Worm (Caenorhabditis elegans) whole organism, early embryonic: ENCODE results near the gene ifta-2.

Experiments
- B0310.2 ChIP-seq: sonication (generic microtip); optimal IDR thresholded peaks from 2 replicates; lab custom pipeline; 2016; ENCODE audit warnings: mild to moderate bottlenecking, missing genetic modification characterization, missing compliant biosample characterization
- F13C5.2 ChIP-seq: sonication (generic microtip); optimal IDR thresholded peaks from 2 replicates; lab custom pipeline; 2017; ENCODE audit warnings: mild to moderate bottlenecking, missing genetic modification characterization, inconsistent platforms, missing compliant biosample characterization
- aly-1 ChIP-seq: sonication (generic microtip); optimal IDR thresholded peaks from 2 replicates; lab custom pipeline; 2016; ENCODE audit warnings: missing genetic modification characterization, missing compliant biosample characterization
- ama-1 ChIP-seq: fragments of 150-350 bp; optimal IDR thresholded peaks from 2 replicates; lab custom pipeline; 2014
- ceh-13 ChIP-seq: fragments of 200-800 bp; sonication (Bioruptor generic); optimal IDR thresholded peaks from 2 replicates; lab custom pipeline; 2018; ENCODE audit warnings: mild to moderate bottlenecking, missing genetic modification characterization, missing compliant biosample characterization
- ceh-36 ChIP-seq: sonication (generic microtip); optimal IDR thresholded peaks from 2 replicates; lab custom pipeline; 2016; ENCODE audit warnings: missing genetic modification characterization, inconsistent platforms, missing compliant biosample characterization
- ets-7 ChIP-seq: sonication (generic microtip); optimal IDR thresholded peaks from 2 replicates; lab custom pipeline; 2016; ENCODE audit warnings: missing genotype, missing genetic modification characterization, missing compliant biosample characterization
- flt-1 ChIP-seq: fragments of 200-800 bp; sonication (Bioruptor generic); IDR thresholded peaks from 2 replicates; pipeline ENCODE4 v1.3.6; 2022; ENCODE audit warnings: missing genetic modification characterization, missing compliant biosample characterization
- hmbx-1 ChIP-seq: sonication (generic microtip); optimal IDR thresholded peaks from 2 replicates; lab custom pipeline; 2016; ENCODE audit warnings: mild to moderate bottlenecking, missing genetic modification characterization, missing compliant biosample characterization
- hmg-4 ChIP-seq: fragments of 200-800 bp; sonication (Bioruptor generic); optimal IDR thresholded peaks from 2 replicates; lab custom pipeline; 2018; ENCODE audit warnings: mild to moderate bottlenecking, missing genetic modification characterization, missing compliant biosample characterization
- hnd-1 ChIP-seq: sonication (generic microtip); optimal IDR thresholded peaks from 2 replicates; lab custom pipeline; 2016; ENCODE audit warnings: missing genetic modification characterization, missing compliant biosample characterization
- pes-1 ChIP-seq: fragments of 200-800 bp; sonication (Bioruptor generic); IDR thresholded peaks from 2 replicates; pipeline ENCODE4 v1.3.6; 2022; ENCODE audit warnings: missing genetic modification reagents, missing genetic modification characterization, missing compliant biosample characterization
- scrt-1 ChIP-seq: fragments of 200-800 bp; sonication (Bioruptor generic); IDR thresholded peaks from 2 replicates; pipeline ENCODE4 v1.3.6; 2022; ENCODE audit warnings: missing genetic modification characterization, missing compliant biosample characterization
- sea-1 ChIP-seq: fragments of 200-800 bp; sonication (Bioruptor generic); conservative IDR thresholded peaks from 2 replicates; pipeline ENCODE4 v1.3.6; 2022; ENCODE audit warnings: missing genetic modification characterization, missing compliant biosample characterization
- tbx-11 ChIP-seq: fragments of 200-800 bp; sonication (Bioruptor generic); IDR thresholded peaks from 2 replicates; pipeline ENCODE4 v1.3.6; 2022; ENCODE audit warnings: missing genetic modification characterization, missing compliant biosample characterization
- tbx-37 ChIP-seq: fragments of 200-800 bp; sonication (Bioruptor generic); conservative IDR thresholded peaks from 2 replicates; pipeline ENCODE4 v1.3.6; 2022; ENCODE audit warnings: missing genetic modification reagents, missing genetic modification characterization, missing compliant biosample characterization
- tra-4 ChIP-seq: sonication (generic microtip); optimal IDR thresholded peaks from 2 replicates; lab custom pipeline; 2017; ENCODE audit warnings: missing genetic modification characterization, missing compliant biosample characterization

ifta-2 gene

ce11 chrIV:17301933-17302332 is at the start of gene ifta-2:
ifta-2 (minus strand) TSS chrIV:17302033.
- no peak for TF ChIP-seq B0310.2

ce11 chrIV:17351586-17351985 is 49.8 kb upstream of the ifta-2 start, which contains the start of gene clec-199:
clec-199 (plus strand) TSS chrIV:17351886.
- TF ChIP-seq B0310.2 (no peak), pes-1 (no peak), ama-1 (no peak), scrt-1 (GFP tag; lab: Robert Waterston, UW) (no peak), aly-1 (tag; lab: Kevin White, UChicago) (no peak), F13C5.2 (tag; lab: Kevin White, UChicago) (no peak), tbx-11 (no peak), ceh-36 (no peak), tra-4 (tag; lab: Kevin White, UChicago) (no peak), hmg-4 (GFP tag; lab: Kevin White, UChicago) (no peak)

DNA sequence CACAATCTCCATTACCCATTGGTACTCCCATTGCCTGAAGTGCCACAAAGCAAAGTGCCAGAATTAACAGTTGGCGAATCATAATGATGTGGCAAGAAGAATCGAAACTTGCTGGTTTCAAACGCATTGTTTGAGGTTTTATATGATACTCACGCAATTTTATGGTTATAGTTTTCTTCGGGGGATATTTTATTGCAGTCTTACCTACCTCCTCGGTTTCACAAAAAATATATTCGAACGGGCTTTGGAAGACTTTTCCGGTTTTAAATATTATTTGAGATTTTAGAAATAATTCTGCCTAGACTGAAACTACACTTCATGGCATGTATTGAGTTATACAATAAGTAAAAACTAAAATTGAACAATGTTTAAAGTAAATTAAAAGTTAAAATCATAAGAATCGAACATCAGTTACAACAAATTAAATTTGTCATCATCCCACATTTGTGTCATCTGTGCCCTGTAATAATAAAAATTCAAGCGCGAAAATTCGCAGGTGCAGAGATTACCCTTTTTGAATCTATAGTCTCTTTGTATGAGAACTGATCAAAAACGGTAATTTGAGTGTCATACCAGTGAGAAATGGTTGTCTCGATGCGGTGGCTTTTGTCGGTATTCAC is 44.9 kb upstream of the ifta-2 start, which contains the start of the genes clec-197 and clec-198:
Gene clec-197 (minus strand): TSS at position 101 of the 620 bp plus-strand sequence.
Gene clec-198 (plus strand): TSS at position 570 of the 620 bp plus-strand sequence.
- no peak for TF ChIP-seq ceh-13
- TF ChIP-seq tbx-11 = no peak
- TF ChIP-seq tra-4 (tag; lab: Kevin White, UChicago) = no peak
- no peak for TF ChIP-seq hmbx-1 (tag; lab: Kevin White, UChicago)
- no peak for TF ChIP-seq flt-1 (GFP tag; lab: Robert Waterston, UW)
- no peak for TF ChIP-seq scrt-1 (GFP tag; lab: Robert Waterston, UW)
- no peak for TF ChIP-seq sea-1 (GFP tag; lab: Robert Waterston, UW)
- no peak for TF ChIP-seq hmg-4 (GFP tag; lab: Kevin White, UChicago)
- TF ChIP-seq B0310.2 = no peak
- TF ChIP-seq pes-1 = no peak
- TF ChIP-seq ets-7 = no peak
- TF ChIP-seq tbx-37 = no peak
- TF ChIP-seq hnd-1 (tag; lab: Kevin White, UChicago) = no peak
- TF ChIP-seq aly-1 (tag; lab: Kevin White, UChicago) = no peak
- TF ChIP-seq ceh-36 = no peak
- no peak for TF ChIP-seq ama-1
- no peak for TF ChIP-seq F13C5.2 (tag; lab: Kevin White, UChicago)

DNA sequence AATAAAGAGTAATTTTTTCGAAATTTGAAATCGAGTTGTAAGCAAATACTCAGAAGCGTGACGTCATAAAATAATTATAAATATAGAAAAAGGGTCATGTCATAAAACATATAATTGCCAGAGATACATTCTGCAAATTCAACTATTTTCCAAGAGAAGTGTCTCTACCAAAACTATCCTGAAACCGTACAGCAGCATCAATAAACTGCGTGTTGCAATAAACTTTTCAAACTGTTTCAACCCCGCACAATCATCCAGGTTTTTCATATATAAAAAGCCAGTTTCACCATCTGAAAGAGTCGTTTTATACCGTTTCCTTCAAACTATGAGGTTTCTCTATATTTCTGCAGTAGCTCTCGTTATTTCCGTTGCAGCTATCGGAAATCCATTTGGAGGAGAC is 41.6 kb upstream of the ifta-2 start, which contains the start of gene C49C3.11:
Gene C49C3.11 (plus strand): TSS at position 301 of the 400 bp plus-strand sequence.
- TF ChIP-seq F13C5.2 (tag; lab: Kevin White, UChicago) = no peak
- TF ChIP-seq ama-1 = no peak
- TF ChIP-seq B0310.2 = no peak
- no peak for TF ChIP-seq ceh-36
- no peak for TF ChIP-seq tbx-37

ce11 chrIV:17342667-17343066 is 40.8 kb upstream of the ifta-2 start, which contains the start of gene C49C3.21:
C49C3.21 (plus strand) TSS chrIV:17342967.
- TF ChIP-seq sea-1 (GFP tag; lab: Robert Waterston, UW) (no peak), tbx-11 (no peak), tra-4 (tag; lab: Kevin White, UChicago) (no peak), ceh-13 (no peak), flt-1 (GFP tag; lab: Robert Waterston, UW) (no peak), pes-1 (no peak)

ce11 chrIV:17342179-17342578 is 40.3 kb upstream of the ifta-2 start, which contains the start of gene C49C3.9:
C49C3.9 (minus strand) TSS chrIV:17342314.
- TF ChIP-seq aly-1 (tag; lab: Kevin White, UChicago) (no peak), ama-1 (no peak), sea-1 (GFP tag; lab: Robert Waterston, UW) (no peak), hmg-4 (GFP tag; lab: Kevin White, UChicago) (no peak), tbx-37 (no peak), ceh-36 (no peak), ets-7 (no peak), F13C5.2 (tag; lab: Kevin White, UChicago) (no peak), flt-1 (GFP tag; lab: Robert Waterston, UW) (no peak), tra-4 (tag; lab: Kevin White, UChicago) (no peak), tbx-11 (no peak), pes-1 (no peak), B0310.2 (no peak), hmbx-1 (tag; lab: Kevin White, UChicago) (no peak), hnd-1 (tag; lab: Kevin White, UChicago) (no peak), ceh-13 (no peak), scrt-1 (GFP tag; lab: Robert Waterston, UW) (no peak)

- TF ChIP-seq tbx-11 (no peak), ceh-36 (no peak), ets-7 (no peak), flt-1 (GFP tag; lab: Robert Waterston, UW) (no peak)
These were observed 39.2 kb upstream of the ifta-2 start for ce11 chrIV:17341033-17341432.

DNA sequence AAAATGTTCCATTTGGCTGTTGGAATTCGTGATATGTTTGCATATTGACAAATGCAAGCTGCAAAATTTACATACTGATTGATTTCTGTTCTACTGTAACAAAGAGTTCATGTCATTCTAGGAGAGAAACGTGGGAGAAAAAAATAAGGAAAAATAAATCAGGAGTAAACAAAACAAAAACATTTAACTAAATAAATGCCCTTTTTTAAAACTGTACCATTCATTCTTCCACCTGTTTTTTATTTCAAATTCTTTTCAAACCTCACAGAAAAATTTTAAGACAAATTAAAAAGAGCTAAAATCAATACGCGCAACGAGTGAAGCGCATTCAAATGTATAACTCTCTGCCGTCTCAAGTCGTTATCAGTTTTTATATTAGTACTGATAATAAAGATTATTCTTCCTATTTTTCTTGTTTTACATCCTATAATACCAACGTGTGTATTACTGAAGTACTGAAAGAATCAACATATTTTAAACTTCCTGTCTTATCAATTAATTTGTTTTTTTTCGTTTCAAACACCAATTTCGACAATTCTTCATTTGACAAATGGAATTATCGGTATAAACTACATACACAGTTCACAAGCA is 37.2 kb upstream of the ifta-2 start, which contains the start of gene C49C3.10:
Gene C49C3.10 (minus strand): TSS at position 51 of the 591 bp plus-strand sequence.
- TF ChIP-seq scrt-1 (GFP tag; lab: Robert Waterston, UW) (no peak), tbx-37 (no peak), tra-4 (tag; lab: Kevin White, UChicago) (no peak), pes-1 (no peak), ceh-13 (no peak), ama-1 (no peak), ets-7 (no peak), aly-1 (tag; lab: Kevin White, UChicago) (no peak), hmg-4 (GFP tag; lab: Kevin White, UChicago) (no peak), hmbx-1 (tag; lab: Kevin White, UChicago) (no peak), tbx-11 (no peak)
